Fruit fly (Drosophila melanogaster) whole organism, embryonic: ENCODE data around the gene AsnRS.

Experiments
- ATbp ChIP-seq: fragments of 200-800 bp; sonication (Bioruptor generic); optimal IDR thresholded peaks from 2 replicates; lab custom pipeline; 2017; ENCODE audit warnings: missing biosample characterization, mild to moderate bottlenecking, missing genetic modification characterization, missing genetic modification reagents
- CG10209 ChIP-seq: fragments of 200-800 bp; sonication (Bioruptor generic); optimal IDR thresholded peaks from 3 replicates; lab custom pipeline; 2017; ENCODE audit warnings: missing biosample characterization, mild to moderate bottlenecking, missing genetic modification characterization, missing genetic modification reagents
- CG11085 ChIP-seq: fragments of 200-800 bp; sonication (Bioruptor generic); IDR thresholded peaks from 2 replicates; pipeline ENCODE4 v1.3.6; 2022; ENCODE audit warnings: missing biosample characterization, missing genetic modification characterization
- CG11247 ChIP-seq: fragments of 200-800 bp; sonication (Bioruptor generic); IDR thresholded peaks from 2 replicates; pipeline ENCODE4 v1.3.6; 2022; ENCODE audit warnings: missing biosample characterization, missing genetic modification characterization
- CG12155 ChIP-seq: fragments of 200-800 bp; sonication (Bioruptor generic); optimal IDR thresholded peaks from 3 replicates; lab custom pipeline; 2016; ENCODE audit warnings: missing biosample characterization, missing genetic modification characterization
- CG12391 ChIP-seq: fragments of 200-800 bp; sonication (Bioruptor generic); optimal IDR thresholded peaks from 3 replicates; lab custom pipeline; 2018; ENCODE audit warnings: missing biosample characterization, mild to moderate bottlenecking, missing genetic modification characterization, moderate library complexity
- CG12744 ChIP-seq: fragments of 200-800 bp; sonication (Bioruptor generic); optimal IDR thresholded peaks from 2 replicates; lab custom pipeline; 2016; ENCODE audit warnings: missing biosample characterization, missing genetic modification characterization
- CG12942 ChIP-seq: fragments of 200-800 bp; sonication (Bioruptor generic); optimal IDR thresholded peaks from 3 replicates; lab custom pipeline; 2016; ENCODE audit warnings: missing biosample characterization, missing genetic modification characterization
- CG13123 ChIP-seq: fragments of 200-800 bp; sonication (Bioruptor generic); optimal IDR thresholded peaks from 2 replicates; lab custom pipeline; 2016; ENCODE audit warnings: missing biosample characterization, missing genetic modification characterization
- CG14965 ChIP-seq: fragments of 200-800 bp; sonication (Bioruptor generic); optimal IDR thresholded peaks from 2 replicates; lab custom pipeline; 2016; ENCODE audit warnings: missing biosample characterization, missing genetic modification characterization, borderline replicate concordance
- CG15696 ChIP-seq: fragments of 200-800 bp; sonication (Bioruptor generic); optimal IDR thresholded peaks from 2 replicates; lab custom pipeline; 2019; ENCODE audit warnings: missing biosample characterization, mild to moderate bottlenecking, missing genetic modification characterization, moderate library complexity
- CG2712 ChIP-seq: fragments of 200-800 bp; optimal IDR thresholded peaks from 3 replicates; lab custom pipeline; 2019; ENCODE audit warnings: missing biosample characterization, mild to moderate bottlenecking, missing genetic modification characterization, moderate library complexity
- CG2875 ChIP-seq: fragments of 200-800 bp; sonication (Bioruptor generic); optimal IDR thresholded peaks from 2 replicates; lab custom pipeline; 2017; ENCODE audit warnings: missing biosample characterization, mild to moderate bottlenecking, missing genetic modification characterization, missing genetic modification reagents
- CG30403 ChIP-seq: fragments of 200-800 bp; sonication (Bioruptor generic); optimal IDR thresholded peaks from 3 replicates; lab custom pipeline; 2016; ENCODE audit warnings: missing biosample characterization, missing genetic modification characterization
- CG3407 ChIP-seq: fragments of 200-800 bp; sonication (Bioruptor generic); optimal IDR thresholded peaks from 2 replicates; lab custom pipeline; 2018; ENCODE audit warnings: missing biosample characterization, mild to moderate bottlenecking, missing genetic modification characterization
- CG4424 ChIP-seq: fragments of 200-800 bp; sonication (Bioruptor generic); optimal IDR thresholded peaks from 3 replicates; lab custom pipeline; 2016; ENCODE audit warnings: missing biosample characterization, missing genetic modification characterization
- CG4730 ChIP-seq: fragments of 200-800 bp; sonication (Bioruptor generic); IDR thresholded peaks from 2 replicates; pipeline ENCODE4 v1.3.6; 2022; ENCODE audit warnings: missing biosample characterization, missing genetic modification characterization
- CG4854 ChIP-seq: fragments of 200-800 bp; sonication (Bioruptor generic); optimal IDR thresholded peaks from 2 replicates; lab custom pipeline; 2016; ENCODE audit warnings: missing biosample characterization, missing genetic modification characterization, inconsistent platforms
- CG6683 ChIP-seq: fragments of 200-800 bp; sonication (Bioruptor generic); optimal IDR thresholded peaks from 2 replicates; lab custom pipeline; 2017; ENCODE audit warnings: missing biosample characterization, mild to moderate bottlenecking, missing genetic modification characterization, missing genetic modification reagents
- CG8478 ChIP-seq: fragments of >200 bp; optimal IDR thresholded peaks from 2 replicates; lab custom pipeline; 2018
- CHES-1-like ChIP-seq: fragments of 200-800 bp; sonication (Bioruptor generic); optimal IDR thresholded peaks from 2 replicates; lab custom pipeline; 2016; ENCODE audit warnings: missing biosample characterization, missing genetic modification characterization
- Dip2 ChIP-seq: fragments of 200-800 bp; sonication (Bioruptor generic); IDR thresholded peaks from 2 replicates; pipeline ENCODE4 v1.3.6; 2022; ENCODE audit warnings: missing biosample characterization, missing genetic modification characterization
- Doc3 ChIP-seq: fragments of 200-800 bp; sonication (Bioruptor generic); IDR thresholded peaks from 3 replicates; pipeline ENCODE4 v1.3.6; 2022; ENCODE audit warnings: missing biosample characterization, missing genetic modification characterization; ENCODE audit not compliant: partially characterized antibody
- E2f1 ChIP-seq: fragments of 200-800 bp; sonication (Bioruptor generic); IDR thresholded peaks from 2 replicates; pipeline ENCODE4 v1.3.6; 2022; ENCODE audit warnings: missing biosample characterization, missing genetic modification characterization
- Eip74EF ChIP-seq, 2 experiments: fragments of 200-800 bp in 1 of 2; fragments of >200 bp in 1 of 2; sonication (Bioruptor generic) in 1 of 2; optimal IDR thresholded peaks; 2 replicates each; lab custom pipeline; 2017 to 2019; ENCODE audit warnings: missing biosample characterization in 2 of 2, missing genetic modification characterization in 2 of 2, mild to moderate bottlenecking in 1 of 2, moderate library complexity in 1 of 2
- HLH3B ChIP-seq: fragments of 200-800 bp; sonication (Bioruptor generic); IDR thresholded peaks from 2 replicates; pipeline ENCODE4 v1.3.6; 2022; ENCODE audit warnings: missing biosample characterization, missing genetic modification characterization
- HLHmδ ChIP-seq: fragments of 200-800 bp; sonication (Bioruptor generic); optimal IDR thresholded peaks from 2 replicates; lab custom pipeline; 2018; ENCODE audit warnings: missing biosample characterization, mild to moderate bottlenecking, missing genetic modification characterization, moderate library complexity
- Hmx ChIP-seq: fragments of 200-800 bp; sonication (Bioruptor generic); optimal IDR thresholded peaks from 2 replicates; lab custom pipeline; 2016; ENCODE audit warnings: missing biosample characterization, missing genetic modification characterization
- Med ChIP-seq: fragments of 200-800 bp; sonication (Bioruptor generic); peaks from one replicate; lab custom pipeline; 2016; ENCODE audit warnings: missing biosample characterization, missing genetic modification characterization, mild to moderate bottlenecking, inconsistent platforms, moderate library complexity
- Sox102F ChIP-seq: fragments of 200-800 bp; sonication (Bioruptor generic); optimal IDR thresholded peaks from 2 replicates; lab custom pipeline; 2018; ENCODE audit warnings: missing biosample characterization, mild to moderate bottlenecking, missing genetic modification characterization, moderate library complexity
- Ssrp ChIP-seq: fragments of 200-800 bp; sonication (Bioruptor generic); optimal IDR thresholded peaks from 2 replicates; lab custom pipeline; 2018; ENCODE audit warnings: missing biosample characterization, mild to moderate bottlenecking, missing genetic modification characterization, moderate library complexity
- Taf1 ChIP-seq: fragments of 200-800 bp; sonication (Bioruptor generic); IDR thresholded peaks from 2 replicates; pipeline ENCODE4 v1.3.6; 2022; ENCODE audit warnings: missing biosample characterization, missing genetic modification characterization
- Trl ChIP-seq, 3 experiments: fragments of >200 bp in 2 of 3; fragments of 200-800 bp in 1 of 3; sonication (Bioruptor generic) in 1 of 3; optimal IDR thresholded peaks; 2 replicates in 1 of 3; 3 replicates in 2 of 3; lab custom pipeline; 2016 to 2017; ENCODE audit warnings: missing biosample characterization in 1 of 3, missing genetic modification characterization in 1 of 3
- ap ChIP-seq: fragments of 200-800 bp; sonication (Bioruptor generic); IDR thresholded peaks from 2 replicates; pipeline ENCODE4 v1.3.6; 2022; ENCODE audit warnings: missing biosample characterization, missing genetic modification characterization
- crol ChIP-seq: fragments of 200-800 bp; sonication (Bioruptor generic); IDR thresholded peaks from 2 replicates; pipeline ENCODE4 v1.3.6; 2022; ENCODE audit warnings: missing biosample characterization, missing genetic modification characterization
- dmrt11E ChIP-seq: fragments of 200-800 bp; sonication (Bioruptor generic); optimal IDR thresholded peaks from 3 replicates; lab custom pipeline; 2018; ENCODE audit warnings: missing biosample characterization, mild to moderate bottlenecking, missing genetic modification characterization, moderate library complexity
- dpn ChIP-seq, 2 experiments: fragments of 200-800 bp; sonication (Bioruptor generic); optimal IDR thresholded peaks; 3 replicates each; lab custom pipeline; 2016; ENCODE audit warnings: missing biosample characterization in 2 of 2, missing genetic modification characterization in 2 of 2
- dysf ChIP-seq: fragments of 200-800 bp; sonication (Bioruptor generic); IDR thresholded peaks from 3 replicates; pipeline ENCODE4 v1.3.6; 2022; ENCODE audit warnings: missing biosample characterization, missing genetic modification characterization
- fd102C ChIP-seq: fragments of 200-800 bp; sonication (Bioruptor generic); optimal IDR thresholded peaks from 2 replicates; lab custom pipeline; 2018; ENCODE audit warnings: missing biosample characterization, mild to moderate bottlenecking, missing genetic modification characterization, moderate library complexity
- gfzf ChIP-seq: fragments of 200-800 bp; sonication (Bioruptor generic); optimal IDR thresholded peaks from 2 replicates; lab custom pipeline; 2016; ENCODE audit warnings: missing biosample characterization, mild to moderate bottlenecking, missing genetic modification characterization, moderate library complexity
- hkb ChIP-seq, 2 experiments: fragments of 200-800 bp in 1 of 2; fragments of >200 bp in 1 of 2; sonication (Bioruptor generic) in 1 of 2; IDR thresholded peaks in 1 of 2; optimal IDR thresholded peaks in 1 of 2; 2 replicates each; pipeline versions ENCODE4 v1.3.6 to Lab custom; 2017 to 2022; ENCODE audit warnings: missing biosample characterization in 1 of 2, missing genetic modification characterization in 1 of 2
- insv ChIP-seq, 2 experiments: fragments of 200-800 bp; sonication (Bioruptor generic); optimal IDR thresholded peaks; 3 replicates each; lab custom pipeline; 2016 to 2018; ENCODE audit warnings: missing biosample characterization in 2 of 2, missing genetic modification characterization in 2 of 2
- knrl ChIP-seq: fragments of 200-800 bp; sonication (Bioruptor generic); IDR thresholded peaks from 3 replicates; pipeline ENCODE4 v1.3.6; 2022; ENCODE audit warnings: missing biosample characterization, missing genetic modification characterization; ENCODE audit not compliant: partially characterized antibody
- lov ChIP-seq, 2 experiments: fragments of 200-800 bp in 1 of 2; fragments of >200 bp in 1 of 2; sonication (Bioruptor generic) in 1 of 2; IDR thresholded peaks in 1 of 2; optimal IDR thresholded peaks in 1 of 2; 2 replicates in 1 of 2; 3 replicates in 1 of 2; pipeline versions ENCODE4 v1.3.6 to Lab custom; 2017 to 2022; ENCODE audit warnings: missing biosample characterization in 1 of 2, missing genetic modification characterization in 1 of 2
- pfk ChIP-seq: fragments of 200-800 bp; sonication (Bioruptor generic); optimal IDR thresholded peaks from 2 replicates; lab custom pipeline; 2018; ENCODE audit warnings: missing biosample characterization, mild to moderate bottlenecking, missing genetic modification characterization, moderate library complexity
- sd ChIP-seq: fragments of 200-800 bp; sonication (Bioruptor generic); optimal IDR thresholded peaks from 3 replicates; lab custom pipeline; 2018; ENCODE audit warnings: missing biosample characterization, mild to moderate bottlenecking, missing genetic modification characterization, moderate library complexity
- unpg ChIP-seq: fragments of 200-800 bp; sonication (Bioruptor generic); optimal IDR thresholded peaks from 3 replicates; lab custom pipeline; 2018; ENCODE audit warnings: missing biosample characterization, mild to moderate bottlenecking, missing genetic modification characterization, moderate library complexity
- vvl ChIP-seq: fragments of 200-800 bp; sonication (Bioruptor generic); IDR thresholded peaks from 2 replicates; pipeline ENCODE4 v1.3.6; 2022; ENCODE audit warnings: missing biosample characterization, missing genetic modification characterization

AsnRS gene

dm6 chr2L:19158005-19158666 is 26.4 kb upstream of the AsnRS start (continued):
- TF ChIP-seq vvl (GFP tag; lab: Robert Waterston, UW) (peak; percentile 47; the same call in 1 of the 2 replicates), CG3407 (no peak), gfzf (GFP tag; lab: Kevin White, UChicago) (no peak), Med (GFP tag; lab: Kevin White, UChicago) (peak; percentile 91), E2f1 (GFP tag; lab: Robert Waterston, UW) (no peak), lov (optimal IDR thresholded peaks at IDR 0.05; lab: Kevin White, UChicago) (no peak), lov (GFP tag; IDR thresholded peaks at IDR 0.05; lab: Robert Waterston, UW) (no peak), hkb (optimal IDR thresholded peaks at IDR 0.05; lab: Kevin White, UChicago) (no peak), hkb (GFP tag; IDR thresholded peaks at IDR 0.05; lab: Robert Waterston, UW) (0 out of 2 replicates have a peak, but pooled peaks have one; percentile 13), Hmx (no peak), unpg (GFP tag; lab: Kevin White, UChicago) (peak; percentile 38), Trl (optimal IDR thresholded peaks at IDR 0.05; lab: Kevin White, UChicago) (peak; percentile 91 to 95), Trl (GFP tag; optimal IDR thresholded peaks at IDR 0.05; lab: Kevin White, UChicago) (peak; percentile 54), CG4854 (GFP tag; lab: Kevin White, UChicago) (no peak), crol (no peak), CG2712 (tag; lab: Kevin White, UChicago) (peak; percentile 33), ATbp (GFP tag; lab: Kevin White, UChicago) (no peak), dysf (no peak), CG11085 (GFP tag; lab: Robert Waterston, UW) (no peak), CG12391 (tag; lab: Kevin White, UChicago) (peak; percentile 3), HLHmδ (GFP tag; lab: Kevin White, UChicago) (peak; percentile 66), CG13123 (GFP tag; lab: Kevin White, UChicago) (no peak), dmrt11E (tag; lab: Kevin White, UChicago) (peak; percentile 15), pfk (GFP tag; lab: Kevin White, UChicago) (peak; percentile 100), CG14965 (GFP tag; lab: Kevin White, UChicago) (no peak), CG10209 (GFP tag; lab: Kevin White, UChicago) (no peak), dpn (GFP tag; optimal IDR thresholded peaks at IDR 0.05; lab: Kevin White, UChicago) (no peak), Dip2 (GFP tag; lab: Robert Waterston, UW) (no peak), ap (GFP tag; lab: Robert Waterston, UW) (no peak), CG6683 (GFP tag; lab: Kevin White, UChicago) (no peak), CG8478 (lab: Kevin White, UChicago) (no peak), Taf1 (no peak), CG4424 (no peak), CG2875 (no peak), CG30403 (no peak), HLH3B (GFP tag; lab: Robert Waterston, UW) (no peak; the same call in 1 of the 2 replicates), CG4730 (GFP tag; lab: Robert Waterston, UW) (no peak), CG11247 (no peak), CG12942 (no peak), sd (tag; lab: Kevin White, UChicago) (peak; percentile 75), fd102C (peak; percentile 19), insv (GFP tag; optimal IDR thresholded peaks at IDR 0.05; lab: Kevin White, UChicago) (peak in 1 of 2 experiments; percentile 64), Ssrp (tag; lab: Kevin White, UChicago) (no peak), Eip74EF (GFP tag; optimal IDR thresholded peaks at IDR 0.05; lab: Kevin White, UChicago) (peak in 1 of 2 experiments; percentile 76), CG12744 (GFP tag; lab: Kevin White, UChicago) (no peak), CG12155 (peak; percentile 60), Doc3 (GFP tag; lab: Robert Waterston, UW) (no peak), CHES-1-like (no peak), CG15696 (no peak), Sox102F (GFP tag; lab: Kevin White, UChicago) (no peak), knrl (no peak; the same call in 2 of the 3 replicates)
